Worm (Caenorhabditis elegans) whole organism, L1 larva: ENCODE measurements around the gene R04B5.5.

Experiments used
- C16A3.4 ChIP-seq: fragments of 150-350 bp; optimal IDR thresholded peaks from 2 replicates; lab custom pipeline; 2014; ENCODE audit warnings: missing biosample characterization, missing genetic modification characterization
- F16B12.6 ChIP-seq: fragments of 150-350 bp; optimal IDR thresholded peaks from 2 replicates; lab custom pipeline; 2014; ENCODE audit warnings: missing biosample characterization, missing genetic modification characterization
- alr-1 ChIP-seq: fragments of 200-800 bp; sonication (Bioruptor generic); optimal IDR thresholded peaks from 2 replicates; lab custom pipeline; 2018; ENCODE audit warnings: borderline replicate concordance, mild to moderate bottlenecking, missing genetic modification characterization, missing compliant biosample characterization
- blmp-1 ChIP-seq: fragments of 150-350 bp; optimal IDR thresholded peaks from 2 replicates; lab custom pipeline; 2014; ENCODE audit warnings: missing biosample characterization, missing genetic modification characterization
- ceh-88 ChIP-seq: fragments of 200-800 bp; sonication (Bioruptor generic); IDR thresholded peaks from 2 replicates; pipeline ENCODE4 v1.3.6; 2022; ENCODE audit warnings: missing genetic modification characterization, missing compliant biosample characterization
- ceh-90 ChIP-seq: sonication (generic microtip); optimal IDR thresholded peaks from 2 replicates; lab custom pipeline; 2016; ENCODE audit warnings: missing genetic modification characterization, missing compliant biosample characterization
- dpl-1 ChIP-seq, 3 experiments: fragments of 150-350 bp in 2 of 3; sonication (generic microtip) in 1 of 3; optimal IDR thresholded peaks; 2 replicates each; lab custom pipeline; 2014 to 2017; ENCODE audit warnings: missing biosample characterization in 3 of 3, missing genetic modification characterization in 3 of 3, missing genetic modification reagents in 3 of 3
- efl-1 ChIP-seq, 4 experiments: fragments of 150-350 bp; optimal IDR thresholded peaks in 3 of 4; peaks in 1 of 4; 1 replicate in 1 of 4; 2 replicates in 3 of 4; lab custom pipeline; 2014; ENCODE audit warnings: missing biosample characterization in 2 of 4, missing genetic modification characterization in 2 of 4, missing genetic modification reagents in 2 of 4
- egl-27 ChIP-seq, 2 experiments: fragments of 150-350 bp in 1 of 2; sonication (generic microtip); optimal IDR thresholded peaks; 3 replicates each; lab custom pipeline; 2017 to 2018; ENCODE audit warnings: missing biosample characterization in 2 of 2, missing genetic modification characterization in 2 of 2, missing genetic modification reagents in 2 of 2
- elt-2 ChIP-seq: sonication (generic microtip); optimal IDR thresholded peaks from 2 replicates; lab custom pipeline; 2016; ENCODE audit warnings: missing genetic modification characterization, mild to moderate bottlenecking, inconsistent platforms, missing compliant biosample characterization, missing genetic modification reagents
- elt-3 ChIP-seq, 6 experiments: fragments of 150-350 bp in 1 of 6; sonication (generic microtip); optimal IDR thresholded peaks; 2 replicates each; lab custom pipeline; 2017 to 2018; ENCODE audit warnings: missing biosample characterization in 6 of 6, missing genetic modification characterization in 6 of 6, inconsistent platforms in 1 of 6
- ets-5 ChIP-seq: fragments of 200-800 bp; sonication (Bioruptor generic); IDR thresholded peaks from 2 replicates; pipeline ENCODE4 v1.3.6; 2022; ENCODE audit warnings: missing genetic modification characterization, missing compliant biosample characterization
- fkh-4 ChIP-seq: sonication (generic microtip); optimal IDR thresholded peaks from 2 replicates; lab custom pipeline; 2016; ENCODE audit warnings: missing compliant biosample characterization, missing genetic modification characterization, borderline replicate concordance
- fos-1 ChIP-seq: fragments of 150-350 bp; optimal IDR thresholded peaks from 2 replicates; lab custom pipeline; 2014; ENCODE audit warnings: missing biosample characterization, missing genetic modification characterization
- grh-1 ChIP-seq: fragments of 200-800 bp; sonication (Bioruptor generic); IDR thresholded peaks from 2 replicates; pipeline ENCODE4 v1.3.6; 2022; ENCODE audit warnings: missing genetic modification reagents, missing genetic modification characterization, missing compliant biosample characterization
- lin-14 ChIP-seq: fragments of 200-800 bp; sonication (Bioruptor generic); optimal IDR thresholded peaks from 2 replicates; lab custom pipeline; 2018; ENCODE audit warnings: mild to moderate bottlenecking, missing genetic modification characterization, moderate library complexity, missing compliant biosample characterization
- lin-15B ChIP-seq: fragments of 150-350 bp; sonication (generic microtip); optimal IDR thresholded peaks from 3 replicates; lab custom pipeline; 2014; ENCODE audit warnings: missing biosample characterization, missing genetic modification characterization
- lin-35 ChIP-seq, 2 experiments: fragments of 150-350 bp; optimal IDR thresholded peaks; 2 replicates each; lab custom pipeline; 2014; ENCODE audit warnings: missing biosample characterization in 2 of 2, missing genetic modification characterization in 2 of 2, missing genetic modification reagents in 2 of 2
- lin-39 ChIP-seq: fragments of 150-350 bp; optimal IDR thresholded peaks from 2 replicates; lab custom pipeline; 2014; ENCODE audit warnings: missing biosample characterization, missing genetic modification reagents, missing genetic modification characterization
- lsy-2 ChIP-seq, 2 experiments: fragments of 150-350 bp; optimal IDR thresholded peaks; 2 replicates each; lab custom pipeline; 2014; ENCODE audit warnings: missing biosample characterization in 2 of 2, missing genetic modification characterization in 2 of 2
- mab-9 ChIP-seq: fragments of 200-800 bp; sonication (Bioruptor generic); IDR thresholded peaks from 2 replicates; pipeline ENCODE4 v1.3.6; 2022; ENCODE audit warnings: missing genetic modification reagents, missing genetic modification characterization, missing compliant biosample characterization
- mef-2 ChIP-seq: fragments of 150-350 bp; optimal IDR thresholded peaks from 2 replicates; lab custom pipeline; 2014; ENCODE audit warnings: missing biosample characterization, missing genetic modification characterization
- mep-1 ChIP-seq: fragments of 150-350 bp; optimal IDR thresholded peaks from 2 replicates; lab custom pipeline; 2014; ENCODE audit warnings: missing biosample characterization, missing genetic modification characterization
- nhr-11 ChIP-seq: fragments of 150-350 bp; optimal IDR thresholded peaks from 2 replicates; lab custom pipeline; 2014; ENCODE audit warnings: missing biosample characterization, missing genetic modification characterization
- nhr-20 ChIP-seq: sonication (generic microtip); optimal IDR thresholded peaks from 2 replicates; lab custom pipeline; 2016; ENCODE audit warnings: mild to moderate bottlenecking, missing genetic modification characterization, missing compliant biosample characterization
- nhr-28 ChIP-seq: fragments of 150-350 bp; optimal IDR thresholded peaks from 2 replicates; lab custom pipeline; 2014; ENCODE audit warnings: missing biosample characterization, missing genetic modification characterization
- nhr-71 ChIP-seq: sonication (generic microtip); optimal IDR thresholded peaks from 2 replicates; lab custom pipeline; 2016; ENCODE audit warnings: mild to moderate bottlenecking, missing genetic modification characterization, moderate library complexity, missing compliant biosample characterization
- nhr-77 ChIP-seq: fragments of 150-350 bp; optimal IDR thresholded peaks from 2 replicates; lab custom pipeline; 2014; ENCODE audit warnings: missing biosample characterization, missing genetic modification characterization
- nhr-85 ChIP-seq: sonication (generic microtip); peaks from one replicate; lab custom pipeline; 2016; ENCODE audit warnings: missing genetic modification characterization, inconsistent platforms, missing compliant biosample characterization
- pax-3 ChIP-seq: fragments of 200-800 bp; sonication (Bioruptor generic); optimal IDR thresholded peaks from 2 replicates; lab custom pipeline; 2018; ENCODE audit warnings: mild to moderate bottlenecking, missing genetic modification characterization, moderate library complexity, missing compliant biosample characterization
- skn-1 ChIP-seq: fragments of 150-350 bp; optimal IDR thresholded peaks from 2 replicates; lab custom pipeline; 2014; ENCODE audit warnings: missing biosample characterization, missing genetic modification characterization
- snpc-4 ChIP-seq: fragments of 150-350 bp; optimal IDR thresholded peaks from 2 replicates; lab custom pipeline; 2014; ENCODE audit warnings: missing biosample characterization, missing genetic modification characterization
- snu-23 ChIP-seq: sonication (generic microtip); optimal IDR thresholded peaks from 2 replicates; lab custom pipeline; 2016; ENCODE audit warnings: missing genetic modification characterization, missing compliant biosample characterization
- sup-37 ChIP-seq: fragments of 200-800 bp; sonication (Bioruptor generic); optimal IDR thresholded peaks from 2 replicates; lab custom pipeline; 2018; ENCODE audit warnings: mild to moderate bottlenecking, missing genetic modification characterization, missing compliant biosample characterization
- swsn-7 ChIP-seq: sonication (generic microtip); optimal IDR thresholded peaks from 2 replicates; lab custom pipeline; 2016; ENCODE audit warnings: missing genetic modification characterization, missing compliant biosample characterization
- tlp-1 ChIP-seq: fragments of 150-350 bp; optimal IDR thresholded peaks from 2 replicates; lab custom pipeline; 2014; ENCODE audit warnings: missing biosample characterization, missing genetic modification characterization
- unc-86 ChIP-seq: sonication (generic microtip); optimal IDR thresholded peaks from 2 replicates; lab custom pipeline; 2016; ENCODE audit warnings: missing genetic modification characterization, missing compliant biosample characterization
- unc-98 ChIP-seq: fragments of 200-800 bp; sonication (Bioruptor generic); IDR thresholded peaks from 2 replicates; pipeline ENCODE4 v1.3.6; 2022; ENCODE audit warnings: missing genetic modification characterization, missing compliant biosample characterization
- vab-15 ChIP-seq: sonication (generic microtip); optimal IDR thresholded peaks from 2 replicates; lab custom pipeline; 2017; ENCODE audit warnings: missing genotype, mild to moderate bottlenecking, missing genetic modification characterization, missing compliant biosample characterization
- zag-1 ChIP-seq: fragments of 150-350 bp; optimal IDR thresholded peaks from 2 replicates; lab custom pipeline; 2014; ENCODE audit warnings: missing biosample characterization, missing genetic modification characterization
- zip-4 ChIP-seq: fragments of 200-800 bp; sonication (Bioruptor generic); optimal IDR thresholded peaks from 2 replicates; lab custom pipeline; 2018; ENCODE audit warnings: mild to moderate bottlenecking, missing genetic modification characterization, moderate library complexity, missing compliant biosample characterization
- ztf-4 ChIP-seq: fragments of 150-350 bp; optimal IDR thresholded peaks from 2 replicates; lab custom pipeline; 2014; ENCODE audit warnings: missing biosample characterization, missing genetic modification characterization

Gene R04B5.5

DNA sequence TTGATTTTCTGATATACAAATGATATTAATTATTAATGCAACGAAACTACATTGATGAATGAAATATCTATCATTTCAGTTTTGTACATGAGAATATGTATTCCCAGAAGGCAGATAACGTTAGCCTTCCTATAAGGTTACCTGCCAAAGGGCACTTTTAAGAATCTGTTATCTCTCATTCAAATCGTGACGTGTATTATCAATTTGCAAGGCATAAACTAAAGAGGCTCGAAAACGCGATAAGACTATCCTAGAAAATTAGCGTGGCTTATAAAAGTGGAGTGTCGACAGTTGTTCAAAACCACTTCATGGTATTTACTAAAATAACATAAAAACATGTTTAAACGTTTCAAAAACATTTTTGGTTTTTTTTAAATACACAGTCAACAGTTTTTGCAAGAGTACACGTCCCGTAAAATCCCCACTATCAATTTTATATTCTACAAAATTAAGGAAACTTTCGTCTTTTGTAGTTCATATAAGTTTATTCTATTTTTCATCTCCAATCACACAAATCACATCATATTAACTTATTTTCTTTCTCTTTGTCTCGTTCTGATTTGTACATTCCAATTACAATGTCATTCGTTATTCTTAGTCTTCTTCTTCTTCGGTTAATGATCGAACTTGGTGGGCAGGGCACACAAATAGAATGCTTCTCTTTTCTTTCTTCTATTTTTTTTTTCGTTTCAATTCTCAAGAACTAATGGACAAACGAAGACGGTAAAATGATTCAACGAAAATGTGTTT lies 37.7 kb downstream of the R04B5.5 start, which contains the start of gene C08B6.10:
Gene C08B6.10, plus strand, starts transcription at position 700 of the 750 bp plus-strand sequence.
- TF ChIP-seq lin-39 (tag; lab: Kevin White, UChicago) (no peak), elt-3 (tag; optimal IDR thresholded peaks at IDR 0.05; lab: Kevin White, UChicago) (peak in 1 of 6 experiments; percentile 23), alr-1 (no peak), tlp-1 (tag; lab: Kevin White, UChicago) (no peak), efl-1 (optimal IDR thresholded peaks at IDR 0.05; lab: Kevin White, UChicago) (no peak), efl-1 (GFP tag; optimal IDR thresholded peaks at IDR 0.05 in 1 of 2; lab: Kevin White, UChicago) (no peak), ets-5 (no peak), mab-9 (no peak), pax-3 (tag; lab: Kevin White, UChicago) (no peak), fos-1 (no peak), ceh-90 (no peak), nhr-28 (tag; lab: Kevin White, UChicago) (no peak), nhr-20 (tag; lab: Kevin White, UChicago) (no peak), ceh-88 (GFP tag; lab: Robert Waterston, UW) (no peak), zip-4 (GFP tag; lab: Kevin White, UChicago) (no peak), swsn-7 (tag; lab: Kevin White, UChicago) (no peak), mep-1 (tag; lab: Kevin White, UChicago) (no peak), elt-2 (tag; lab: Kevin White, UChicago) (peak; percentile 34), blmp-1 (tag; lab: Kevin White, UChicago) (peak; percentile 19), unc-98 (no peak), unc-86 (tag; lab: Kevin White, UChicago) (no peak), mef-2 (tag; lab: Kevin White, UChicago) (no peak), sup-37 (no peak)

DNA sequence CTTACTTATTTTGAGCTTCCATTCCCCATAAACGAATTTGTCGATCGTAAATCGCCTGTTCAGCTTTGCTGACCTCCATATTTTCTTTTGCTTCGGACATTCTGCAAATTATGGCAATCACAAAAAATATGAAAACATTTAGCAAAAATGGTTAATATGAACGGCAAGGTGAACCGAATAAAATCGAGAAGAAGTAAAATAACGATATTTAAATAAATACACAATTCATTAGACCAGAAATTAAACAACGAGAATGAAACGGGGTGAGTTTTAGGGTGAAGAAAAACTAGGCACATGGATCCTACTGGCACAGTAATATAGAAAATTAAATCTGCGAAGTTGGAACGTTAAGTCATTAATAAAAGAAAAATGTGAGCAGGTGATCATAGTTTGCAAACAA lies 42.9 kb downstream of the R04B5.5 start, which contains the start of gene aos-1:
Gene aos-1, minus strand, starts transcription at position 101 of the 400 bp plus-strand sequence.
- no peak for TF ChIP-seq mep-1 (tag; lab: Kevin White, UChicago)
- no peak for TF ChIP-seq lsy-2 (tag; optimal IDR thresholded peaks at IDR 0.05; lab: Kevin White, UChicago)

DNA sequence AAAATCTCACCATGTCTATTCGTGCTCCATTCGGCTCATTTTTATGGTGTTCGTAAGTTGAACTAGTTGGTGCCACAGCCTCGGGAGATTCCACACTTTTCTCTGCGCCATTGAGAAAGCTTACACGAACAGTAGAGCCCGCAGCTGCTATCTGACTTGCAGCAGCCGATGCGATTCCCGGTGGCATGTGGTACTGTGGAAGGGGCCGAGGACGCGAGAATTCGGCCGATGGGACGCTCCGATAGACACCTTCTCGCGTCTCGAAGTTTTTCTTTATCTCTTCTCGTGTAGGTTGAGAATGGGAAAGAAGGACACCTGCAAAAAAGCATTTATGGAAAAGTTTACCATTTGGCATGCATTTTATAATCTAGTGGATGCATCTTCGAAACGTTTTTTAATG lies 46.0 kb downstream of the R04B5.5 start:
- TF ChIP-seq fkh-4 (no peak), lin-35 (GFP tag; optimal IDR thresholded peaks at IDR 0.05; lab: Kevin White, UChicago) (no peak), ztf-4 (tag; lab: Kevin White, UChicago) (no peak), swsn-7 (tag; lab: Kevin White, UChicago) (no peak), nhr-77 (no peak)
- TF ChIP-seq, all 84 proteins: peak for 0

DNA sequence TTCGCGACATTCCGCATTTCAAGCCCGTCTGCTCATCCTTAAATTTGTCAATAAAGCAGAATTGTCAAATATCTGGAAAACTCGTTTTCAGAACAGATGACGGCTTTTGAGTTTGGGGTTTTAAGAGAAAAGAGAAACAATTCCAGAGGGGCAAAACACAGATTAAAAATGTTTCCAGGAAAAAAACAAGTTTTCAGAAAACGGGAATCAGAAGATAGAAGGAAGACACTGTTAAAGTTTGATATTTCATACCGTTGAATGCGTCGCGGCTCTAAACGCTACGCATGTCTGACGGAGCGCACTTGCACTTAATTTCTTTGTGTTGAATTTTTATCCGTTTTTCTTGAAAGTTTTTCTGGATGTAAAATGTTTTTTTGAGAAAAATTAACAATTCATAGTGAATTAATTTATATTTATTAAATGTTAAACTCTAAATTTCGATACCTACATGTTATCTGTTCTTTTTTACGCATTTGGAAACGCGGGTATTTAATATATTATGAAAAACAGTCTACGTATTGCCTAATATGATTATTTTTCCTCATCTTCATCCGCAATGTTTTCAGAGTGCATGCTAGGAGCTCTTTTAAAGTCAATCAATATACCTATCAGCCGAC lies 46.9 kb downstream of the R04B5.5 start, which contains the start of the genes C08B6.18, wdr-20 and C08B6.8:
Gene C08B6.18, minus strand, starts transcription at position 51 of the 617 bp plus-strand sequence.
Gene wdr-20, minus strand, starts transcription at position 82 of the 617 bp plus-strand sequence.
Gene C08B6.8, plus strand, starts transcription at position 567 of the 617 bp plus-strand sequence.
- TF ChIP-seq mep-1 (tag; lab: Kevin White, UChicago) = no peak
- TF ChIP-seq elt-3 (tag; optimal IDR thresholded peaks at IDR 0.05; lab: Kevin White, UChicago) = peak in 1 of 6 experiments; percentile 8
- no peak for TF ChIP-seq nhr-85 (tag; lab: Kevin White, UChicago)
- peak; percentile 65 for TF ChIP-seq lin-15B (tag; lab: Kevin White, UChicago)
- TF ChIP-seq snu-23 = peak; percentile 15
- TF ChIP-seq zag-1 (tag; lab: Kevin White, UChicago) = no peak
- no peak for TF ChIP-seq F16B12.6 (tag; lab: Kevin White, UChicago)
- TF ChIP-seq swsn-7 (tag; lab: Kevin White, UChicago) = no peak
- TF ChIP-seq lin-14 (GFP tag; lab: Kevin White, UChicago) = no peak
- peak; percentile 47 for TF ChIP-seq C16A3.4
- no peak for TF ChIP-seq egl-27 (tag; optimal IDR thresholded peaks at IDR 0.05; lab: Kevin White, UChicago)
- peak; percentile 42 for TF ChIP-seq skn-1 (tag; lab: Kevin White, UChicago)
- TF ChIP-seq vab-15 (tag; lab: Kevin White, UChicago) = no peak
- no peak for TF ChIP-seq grh-1 (GFP tag; lab: Robert Waterston, UW)
- peak; percentile 19 for TF ChIP-seq blmp-1 (tag; lab: Kevin White, UChicago)
- TF ChIP-seq snpc-4 = peak; percentile 61
- TF ChIP-seq dpl-1 (GFP tag; optimal IDR thresholded peaks at IDR 0.05; lab: Kevin White, UChicago) = peak in 2 of 3 experiments; percentile 21 to 58
- no peak for TF ChIP-seq ceh-88 (GFP tag; lab: Robert Waterston, UW)
- TF ChIP-seq mef-2 (tag; lab: Kevin White, UChicago) = no peak
- TF ChIP-seq lin-35 (GFP tag; optimal IDR thresholded peaks at IDR 0.05; lab: Kevin White, UChicago) = peak; percentile 46 to 69
- TF ChIP-seq nhr-20 (tag; lab: Kevin White, UChicago) = peak; percentile 4
- peak; percentile 21 to 65 for TF ChIP-seq lsy-2 (tag; optimal IDR thresholded peaks at IDR 0.05; lab: Kevin White, UChicago)
- peak; percentile 28 to 30 for TF ChIP-seq efl-1 (optimal IDR thresholded peaks at IDR 0.05; lab: Kevin White, UChicago)
- peak; percentile 42 to 87 for TF ChIP-seq efl-1 (GFP tag; optimal IDR thresholded peaks at IDR 0.05 in 1 of 2; lab: Kevin White, UChicago)
- TF ChIP-seq nhr-71 (tag; lab: Kevin White, UChicago) = peak; percentile 3
- no peak for TF ChIP-seq nhr-11 (tag; lab: Kevin White, UChicago)
- TF ChIP-seq, all 84 proteins: peak for 13
